Worm (Caenorhabditis elegans): ENCODE measurements around the gene gln-5.

The gln-5 gene

DNA sequence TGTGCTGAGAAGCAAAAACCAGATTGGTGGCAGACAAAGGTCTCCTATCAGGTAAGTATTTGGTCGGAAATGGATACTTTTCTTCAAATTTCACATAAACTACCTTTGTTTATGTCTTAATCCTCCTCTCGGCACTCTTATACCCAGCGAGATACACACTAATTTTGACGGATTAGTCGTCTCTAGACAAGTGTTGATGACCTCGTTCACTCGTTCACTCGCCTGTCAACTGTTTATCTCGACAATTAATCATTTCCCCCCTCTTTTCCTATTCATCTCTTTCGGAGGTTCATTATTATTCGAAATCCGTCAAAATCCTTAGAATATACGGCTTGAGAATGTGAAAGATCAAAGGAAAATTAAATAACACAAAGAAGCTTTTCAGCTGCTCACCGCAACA is 3.8 kb downstream of the gln-5 start:
- peak; percentile 66 for TF ChIP-seq hlh-1 (tag; optimal IDR thresholded peaks at IDR 0.05)
- no peak for TF ChIP-seq zip-8 (tag; optimal IDR thresholded peaks at IDR 0.05)
- TF ChIP-seq nhr-2 (tag; optimal IDR thresholded peaks at IDR 0.05) = peak; percentile 80
- TF ChIP-seq mab-5 (tag; optimal IDR thresholded peaks at IDR 0.05) = peak; percentile 44
- peak; percentile 99 for TF ChIP-seq unc-62 (GFP tag; optimal IDR thresholded peaks at IDR 0.05)

DNA sequence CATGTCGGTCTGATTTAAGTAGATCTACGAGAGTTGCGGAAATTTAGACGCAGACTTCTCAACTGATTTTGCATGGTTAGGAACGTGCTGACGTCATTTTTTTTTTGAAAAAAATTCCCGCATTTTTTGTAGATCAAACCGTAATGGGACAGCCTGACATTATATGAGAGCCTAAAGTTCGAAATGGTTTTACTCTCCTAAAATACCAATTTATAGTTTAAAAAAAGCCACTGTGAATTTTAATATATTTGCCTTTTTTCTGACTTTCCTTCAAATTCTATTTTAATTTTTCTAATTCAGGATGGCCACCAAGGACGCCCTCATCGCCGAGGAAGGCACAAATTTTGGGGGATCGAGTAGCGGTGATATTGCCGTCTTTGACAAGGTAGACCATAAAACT is 4.4 kb downstream of the gln-5 start, which contains the start of gene atgp-1:
atgp-1 (plus strand) TSS at position 301 of the 400 bp plus-strand sequence.
- TF ChIP-seq ztf-11 (tag; optimal IDR thresholded peaks at IDR 0.05) (no peak), elt-1 (tag; optimal IDR thresholded peaks at IDR 0.05; ENCODE audit: borderline replicate concordance, insufficient read depth) (no peak), nhr-28 (tag; optimal IDR thresholded peaks at IDR 0.05) (no peak), lin-13 (tag; optimal IDR thresholded peaks at IDR 0.05) (no peak), snpc-4 (tag; optimal IDR thresholded peaks at IDR 0.05) (no peak), tbx-8 (GFP tag; optimal IDR thresholded peaks at IDR 0.05) (no peak), flh-1 (GFP tag; optimal IDR thresholded peaks at IDR 0.05) (no peak), drap-1 (GFP tag; optimal IDR thresholded peaks at IDR 0.05) (no peak), nhr-76 (tag; optimal IDR thresholded peaks at IDR 0.05) (no peak), bed-3 (GFP tag; optimal IDR thresholded peaks at IDR 0.05) (no peak), lsy-2 (tag; optimal IDR thresholded peaks at IDR 0.05) (no peak), hlh-1 (tag; optimal IDR thresholded peaks at IDR 0.05) (no peak), cnd-1 (tag; optimal IDR thresholded peaks at IDR 0.05) (no peak), ham-2 (GFP tag; optimal IDR thresholded peaks at IDR 0.05) (no peak), unc-39 (tag; optimal IDR thresholded peaks at IDR 0.05) (no peak), ces-1 (GFP tag; optimal IDR thresholded peaks at IDR 0.05) (no peak)

DNA sequence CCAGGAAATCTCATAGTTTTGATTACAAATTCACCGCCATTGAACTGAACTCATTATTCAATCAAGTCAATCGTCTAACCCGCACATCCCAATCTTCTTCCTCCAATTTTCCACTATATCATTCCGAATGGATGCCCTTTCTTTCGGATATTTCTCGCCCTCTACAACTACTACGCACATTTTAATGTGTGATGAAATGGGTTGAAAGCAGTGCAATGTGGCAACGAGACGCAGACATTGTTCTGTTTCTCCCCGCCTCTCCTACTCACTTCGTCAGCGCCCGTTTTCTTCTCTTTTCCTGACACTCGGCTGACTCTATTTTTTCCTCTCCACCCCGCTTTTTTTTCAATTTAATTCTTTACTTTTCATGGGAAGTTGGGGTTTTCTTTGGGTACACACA is 4.8 kb downstream of the gln-5 start:
- TF ChIP-seq lin-32 (GFP tag; optimal IDR thresholded peaks at IDR 0.05) (no peak), nhr-28 (tag; optimal IDR thresholded peaks at IDR 0.05) (no peak), bed-3 (GFP tag; optimal IDR thresholded peaks at IDR 0.05) (no peak), mep-1 (tag; optimal IDR thresholded peaks at IDR 0.05) (no peak), ces-1 (GFP tag; optimal IDR thresholded peaks at IDR 0.05) (peak; percentile 93), ztf-11 (tag; optimal IDR thresholded peaks at IDR 0.05) (no peak), nhr-237 (tag; optimal IDR thresholded peaks at IDR 0.05) (peak; percentile 3), mab-5 (tag; optimal IDR thresholded peaks at IDR 0.05) (peak; percentile 48), elt-3 (tag; optimal IDR thresholded peaks at IDR 0.05) (no peak), ham-2 (GFP tag; optimal IDR thresholded peaks at IDR 0.05) (no peak), blmp-1 (tag; optimal IDR thresholded peaks at IDR 0.05) (peak; percentile 8), sptf-1 (tag; optimal IDR thresholded peaks at IDR 0.05) (no peak), pha-4 (tag; optimal IDR thresholded peaks at IDR 0.05) (no peak), tbx-8 (GFP tag; optimal IDR thresholded peaks at IDR 0.05) (no peak), ceh-83 (GFP tag; optimal IDR thresholded peaks at IDR 0.05) (no peak), unc-120 (tag; optimal IDR thresholded peaks at IDR 0.05; ENCODE audit: poor library complexity, severe bottlenecking) (peak; percentile 57), cnd-1 (tag; optimal IDR thresholded peaks at IDR 0.05) (peak; percentile 5), unc-39 (tag; optimal IDR thresholded peaks at IDR 0.05) (no peak), unc-62 (GFP tag; optimal IDR thresholded peaks at IDR 0.05) (peak; percentile 78), hlh-1 (tag; optimal IDR thresholded peaks at IDR 0.05) (peak; percentile 51), zip-8 (tag; optimal IDR thresholded peaks at IDR 0.05) (no peak), lin-13 (tag; optimal IDR thresholded peaks at IDR 0.05) (no peak), lsy-2 (tag; optimal IDR thresholded peaks at IDR 0.05) (peak; percentile 14), mls-2 (tag; optimal IDR thresholded peaks at IDR 0.05) (peak; percentile 13), nhr-2 (tag; optimal IDR thresholded peaks at IDR 0.05) (no peak)

DNA sequence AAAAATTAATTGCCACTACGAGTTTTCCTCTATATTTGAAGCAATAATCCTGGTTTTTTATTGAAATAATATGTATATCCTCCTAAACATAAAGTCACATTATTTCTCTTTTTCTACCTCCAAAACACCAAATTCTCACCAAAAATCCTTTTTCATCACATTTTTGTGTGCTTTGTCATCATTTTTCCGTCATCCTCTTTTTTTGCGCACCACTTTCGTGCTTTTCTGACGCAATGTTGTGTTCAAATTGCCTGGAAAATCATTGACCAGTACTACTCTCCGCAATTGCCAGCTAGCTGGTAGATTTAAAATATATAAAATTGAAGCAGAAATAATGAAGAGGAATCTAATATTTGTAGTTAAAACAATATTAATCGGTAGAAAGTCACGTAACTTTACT is 5.4 kb downstream of the gln-5 start:
- TF ChIP-seq lin-13 (tag; optimal IDR thresholded peaks at IDR 0.05) (no peak), blmp-1 (tag; optimal IDR thresholded peaks at IDR 0.05) (no peak)

DNA sequence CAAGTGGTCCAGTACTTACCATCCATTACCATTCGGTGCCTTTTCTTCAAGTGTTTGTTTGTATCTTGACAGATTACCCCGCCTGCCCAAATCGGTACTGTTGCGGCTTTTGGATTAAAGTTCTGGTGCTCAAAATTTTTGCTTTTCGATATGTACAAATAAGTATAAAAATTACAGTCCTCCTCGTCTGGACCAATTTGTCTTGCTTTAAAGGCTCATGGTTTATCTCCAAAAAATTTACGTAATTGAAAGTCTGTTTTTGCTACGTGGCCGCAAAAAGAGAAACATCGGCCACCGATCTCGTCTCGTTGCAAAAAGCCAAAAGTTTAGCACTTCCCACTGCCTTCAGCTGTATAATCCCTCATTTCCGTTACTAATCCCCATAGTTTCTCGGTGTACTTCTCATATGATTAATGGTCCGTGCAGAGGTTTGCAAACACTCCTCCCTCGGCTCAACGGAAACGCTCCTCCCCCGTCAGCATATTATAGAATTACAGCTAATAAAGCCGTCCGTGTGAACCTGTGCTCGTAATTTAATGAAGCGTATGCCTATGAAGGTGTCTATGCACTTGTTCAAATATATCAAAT is 6.1 kb downstream of the gln-5 start:
- TF ChIP-seq nhr-76 (tag; optimal IDR thresholded peaks at IDR 0.05) (no peak), nhr-2 (tag; optimal IDR thresholded peaks at IDR 0.05) (peak; percentile 2), ces-1 (GFP tag; optimal IDR thresholded peaks at IDR 0.05) (peak; percentile 44)

All from whole organism, mixed stage, embryonic.